Fruit fly (Drosophila melanogaster) whole organism, prepupa: ENCODE results near the gene CG3902.
A peak's percentile ranks its signal among the peaks of the same experiment; 100 is the strongest.

Experiments used
- Blimp-1 ChIP-seq: fragments of 200-800 bp; sonication (Bioruptor generic); optimal IDR thresholded peaks from 3 replicates; lab custom pipeline; 2017; ENCODE audit warnings: missing biosample characterization, missing genetic modification characterization, mild to moderate bottlenecking, moderate library complexity, missing genetic modification reagents
- CG10631 ChIP-seq: fragments of 200-800 bp; sonication (Bioruptor generic); optimal IDR thresholded peaks from 2 replicates; lab custom pipeline; 2016; ENCODE audit warnings: missing biosample characterization, missing genetic modification characterization
- CG10669 ChIP-seq: fragments of 200-800 bp; sonication (Bioruptor generic); optimal IDR thresholded peaks from 3 replicates; lab custom pipeline; 2018; ENCODE audit warnings: missing biosample characterization, mild to moderate bottlenecking, missing genetic modification characterization, moderate library complexity
- CG11294 ChIP-seq: fragments of 200-800 bp; sonication (Bioruptor generic); IDR thresholded peaks from 2 replicates; pipeline ENCODE4 v1.3.6; 2022; ENCODE audit warnings: missing biosample characterization, missing genetic modification characterization
- CG11902 ChIP-seq: fragments of 200-800 bp; sonication (Bioruptor generic); optimal IDR thresholded peaks from 3 replicates; lab custom pipeline; 2016; ENCODE audit warnings: missing biosample characterization, missing genetic modification characterization
- CG15336 ChIP-seq: fragments of 200-800 bp; sonication (Bioruptor generic); IDR thresholded peaks from 2 replicates; pipeline ENCODE4 v1.3.6; 2022; ENCODE audit warnings: missing biosample characterization, missing genetic modification characterization
- CG1621 ChIP-seq: fragments of 200-800 bp; sonication (Bioruptor generic); optimal IDR thresholded peaks from 3 replicates; lab custom pipeline; 2018; ENCODE audit warnings: missing biosample characterization, mild to moderate bottlenecking, missing genetic modification characterization
- CG16779 ChIP-seq: fragments of 200-800 bp; sonication (Bioruptor generic); optimal IDR thresholded peaks from 3 replicates; lab custom pipeline; 2017; ENCODE audit warnings: missing biosample characterization, mild to moderate bottlenecking, missing genetic modification characterization
- CG3032 ChIP-seq: fragments of 200-800 bp; optimal IDR thresholded peaks from 2 replicates; lab custom pipeline; 2019; ENCODE audit warnings: missing biosample characterization, mild to moderate bottlenecking, missing genetic modification characterization, moderate library complexity
- CG34406 ChIP-seq: fragments of 200-800 bp; sonication (Bioruptor generic); optimal IDR thresholded peaks from 3 replicates; lab custom pipeline; 2016; ENCODE audit warnings: missing biosample characterization, missing genetic modification characterization
- CG3919 ChIP-seq: fragments of 200-800 bp; sonication (Bioruptor generic); optimal IDR thresholded peaks from 3 replicates; lab custom pipeline; 2016; ENCODE audit warnings: missing biosample characterization, missing genetic modification characterization
- CG6163 ChIP-seq: fragments of 200-800 bp; sonication (Bioruptor generic); IDR thresholded peaks from 3 replicates; pipeline ENCODE4 v1.3.6; 2022; ENCODE audit warnings: missing biosample characterization, missing genetic modification characterization
- CG6792 ChIP-seq: fragments of 200-800 bp; sonication (Bioruptor generic); optimal IDR thresholded peaks from 3 replicates; lab custom pipeline; 2016; ENCODE audit warnings: missing biosample characterization, missing genetic modification characterization
- CG6808 ChIP-seq: fragments of 200-800 bp; sonication (Bioruptor generic); optimal IDR thresholded peaks from 3 replicates; lab custom pipeline; 2017; ENCODE audit warnings: missing biosample characterization, missing genetic modification characterization, mild to moderate bottlenecking, moderate library complexity, missing genetic modification reagents
- CG6854 ChIP-seq: fragments of 200-800 bp; sonication (Bioruptor generic); optimal IDR thresholded peaks from 2 replicates; lab custom pipeline; 2017; ENCODE audit warnings: missing biosample characterization, mild to moderate bottlenecking, missing genetic modification characterization
- CG7368 ChIP-seq: fragments of 200-800 bp; sonication (Bioruptor generic); optimal IDR thresholded peaks from 3 replicates; lab custom pipeline; 2016; ENCODE audit warnings: missing biosample characterization, missing genetic modification characterization
- CG9139 ChIP-seq: fragments of 200-800 bp; sonication (Bioruptor generic); optimal IDR thresholded peaks from 3 replicates; lab custom pipeline; 2017; ENCODE audit warnings: missing biosample characterization, mild to moderate bottlenecking, missing genetic modification characterization
- Eip78C ChIP-seq: fragments of 200-800 bp; sonication (Bioruptor generic); peaks from one replicate; lab custom pipeline; 2016; ENCODE audit warnings: missing biosample characterization, missing genetic modification characterization
- Eip93F ChIP-seq: fragments of 200-800 bp; sonication (Bioruptor generic); optimal IDR thresholded peaks from 2 replicates; lab custom pipeline; 2016; ENCODE audit warnings: missing biosample characterization, mild to moderate bottlenecking, missing genetic modification characterization
- Ets21C ChIP-seq: fragments of 200-800 bp; sonication (Bioruptor generic); optimal IDR thresholded peaks from 3 replicates; lab custom pipeline; 2016; ENCODE audit warnings: missing biosample characterization, missing genetic modification characterization
- Ets96B ChIP-seq: fragments of 200-800 bp; optimal IDR thresholded peaks from 2 replicates; lab custom pipeline; 2019; ENCODE audit warnings: missing biosample characterization, mild to moderate bottlenecking, missing genetic modification characterization, moderate library complexity
- Gug ChIP-seq: fragments of 200-800 bp; sonication (Bioruptor generic); IDR thresholded peaks from 2 replicates; pipeline ENCODE4 v1.3.6; 2022; ENCODE audit warnings: missing biosample characterization, missing genetic modification characterization
- Hr38 ChIP-seq: sonication (Bioruptor generic); optimal IDR thresholded peaks from 2 replicates; lab custom pipeline; 2016; ENCODE audit warnings: missing biosample characterization, missing genetic modification characterization
- Hr39 ChIP-seq: fragments of 200-800 bp; sonication (Bioruptor generic); optimal IDR thresholded peaks from 2 replicates; lab custom pipeline; 2016; ENCODE audit warnings: missing biosample characterization, missing genetic modification characterization
- Met ChIP-seq: fragments of 200-800 bp; sonication (Bioruptor generic); optimal IDR thresholded peaks from 3 replicates; lab custom pipeline; 2016; ENCODE audit warnings: missing biosample characterization, missing genetic modification characterization
- Smox ChIP-seq: fragments of 200-800 bp; sonication (Bioruptor generic); optimal IDR thresholded peaks from 3 replicates; lab custom pipeline; 2016; ENCODE audit warnings: missing biosample characterization, missing genetic modification characterization
- Sox14 ChIP-seq: fragments of 200-800 bp; sonication (Bioruptor generic); optimal IDR thresholded peaks from 3 replicates; lab custom pipeline; 2016; ENCODE audit warnings: missing biosample characterization, missing genetic modification characterization
- achi ChIP-seq: fragments of 200-800 bp; sonication (Bioruptor generic); optimal IDR thresholded peaks from 3 replicates; lab custom pipeline; 2016; ENCODE audit warnings: missing biosample characterization, missing genetic modification characterization
- acj6 ChIP-seq: fragments of 200-800 bp; sonication (Bioruptor generic); optimal IDR thresholded peaks from 3 replicates; lab custom pipeline; 2016; ENCODE audit warnings: missing biosample characterization, missing genetic modification characterization
- cyc ChIP-seq: fragments of 200-800 bp; sonication (Bioruptor generic); optimal IDR thresholded peaks from 3 replicates; lab custom pipeline; 2016; ENCODE audit warnings: missing biosample characterization, missing genetic modification characterization
- dac ChIP-seq: fragments of 200-800 bp; sonication (Bioruptor generic); optimal IDR thresholded peaks from 2 replicates; lab custom pipeline; 2017; ENCODE audit warnings: missing biosample characterization, mild to moderate bottlenecking, missing genetic modification characterization
- dsx ChIP-seq: fragments of 200-800 bp; optimal IDR thresholded peaks from 3 replicates; lab custom pipeline; 2019; ENCODE audit warnings: missing biosample characterization, mild to moderate bottlenecking, missing genetic modification characterization, moderate library complexity; ENCODE audit not compliant: poor library complexity, severe bottlenecking
- eg ChIP-seq: fragments of 200-800 bp; sonication (Bioruptor generic); IDR thresholded peaks from 3 replicates; pipeline ENCODE4 v1.3.6; 2022; ENCODE audit warnings: missing biosample characterization, missing genetic modification characterization
- esn ChIP-seq: fragments of 200-800 bp; sonication (Bioruptor generic); optimal IDR thresholded peaks from 2 replicates; lab custom pipeline; 2016; ENCODE audit warnings: missing biosample characterization, mild to moderate bottlenecking, missing genetic modification characterization, moderate library complexity
- fd59A ChIP-seq: fragments of 200-800 bp; sonication (Bioruptor generic); optimal IDR thresholded peaks from 2 replicates; lab custom pipeline; 2017; ENCODE audit warnings: missing biosample characterization, mild to moderate bottlenecking, missing genetic modification characterization, missing genetic modification reagents
- fd85E ChIP-seq: fragments of 200-800 bp; sonication (Bioruptor generic); optimal IDR thresholded peaks from 3 replicates; lab custom pipeline; 2016; ENCODE audit warnings: missing biosample characterization, missing genetic modification characterization
- fkh ChIP-seq: fragments of 200-800 bp; sonication (Bioruptor generic); optimal IDR thresholded peaks from 3 replicates; lab custom pipeline; 2017; ENCODE audit warnings: missing biosample characterization, mild to moderate bottlenecking, missing genetic modification characterization, moderate library complexity
- lz ChIP-seq: fragments of 200-800 bp; sonication (Bioruptor generic); optimal IDR thresholded peaks from 3 replicates; lab custom pipeline; 2016; ENCODE audit warnings: missing biosample characterization, missing genetic modification characterization
- salr ChIP-seq, 2 experiments: fragments of 200-800 bp; sonication (Bioruptor generic); optimal IDR thresholded peaks; 3 replicates each; lab custom pipeline; 2016 to 2018; ENCODE audit warnings: missing biosample characterization in 2 of 2, missing genetic modification characterization in 2 of 2, mild to moderate bottlenecking in 1 of 2
- spab ChIP-seq: fragments of 200-800 bp; sonication (Bioruptor generic); optimal IDR thresholded peaks from 2 replicates; lab custom pipeline; 2017; ENCODE audit warnings: missing biosample characterization, mild to moderate bottlenecking, missing genetic modification characterization, missing genetic modification reagents
- ss ChIP-seq, 2 experiments: fragments of 200-800 bp; sonication (Bioruptor generic); optimal IDR thresholded peaks; 2 replicates in 1 of 2; 3 replicates in 1 of 2; lab custom pipeline; 2017 to 2018; ENCODE audit warnings: mild to moderate bottlenecking in 2 of 2, missing biosample characterization in 2 of 2, missing genetic modification characterization in 2 of 2, moderate library complexity in 1 of 2
- topi ChIP-seq: fragments of 200-800 bp; sonication (Bioruptor generic); optimal IDR thresholded peaks from 3 replicates; lab custom pipeline; 2016; ENCODE audit warnings: missing biosample characterization, missing genetic modification characterization

Gene CG3902

DNA sequence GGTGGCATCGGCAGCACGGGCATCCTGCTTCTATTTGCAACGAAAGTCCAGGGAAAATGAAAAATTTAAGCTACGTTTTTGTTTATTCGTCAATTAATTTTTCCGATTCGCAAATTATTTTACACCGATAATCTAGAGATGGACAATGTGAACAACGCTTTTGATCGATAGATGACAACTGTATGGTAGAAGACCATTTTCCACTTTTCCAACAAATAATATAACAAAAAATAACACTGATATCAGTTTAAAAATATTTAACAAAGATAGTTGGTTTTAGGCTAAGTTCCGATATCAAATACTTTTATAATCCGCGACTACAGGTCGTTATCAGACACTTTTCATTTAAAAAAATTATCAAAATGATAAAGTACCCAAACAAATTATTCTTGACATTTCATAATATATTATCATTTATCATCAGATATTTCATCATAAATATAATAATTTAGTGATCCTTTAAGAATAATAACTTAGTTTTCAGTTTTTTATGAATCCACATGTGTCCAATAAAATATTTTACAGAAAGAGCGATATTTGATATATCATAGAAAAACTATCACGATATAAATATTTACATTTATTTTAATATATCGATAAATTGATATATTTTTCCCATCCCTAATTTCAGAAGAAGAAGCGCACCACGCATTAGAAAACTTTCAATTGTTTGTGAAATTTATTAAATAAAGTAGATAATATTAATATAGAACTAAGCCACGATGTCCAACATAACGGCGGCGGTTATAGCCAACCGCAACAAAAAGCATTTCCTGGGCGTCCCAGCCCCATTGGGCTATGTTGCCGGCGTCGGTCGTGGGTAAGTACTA is 6.9 kb upstream of the CG3902 start, which contains the start of the genes CSN1b and Prp6:
CSN1b (minus strand) TSS at position 159 of the 830 bp plus-strand sequence.
Prp6 (plus strand) TSS at position 601 of the 830 bp plus-strand sequence.
- TF ChIP-seq lz (GFP tag; lab: Kevin White, UChicago) (no peak), CG7368 (GFP tag; lab: Kevin White, UChicago) (no peak), fkh (GFP tag; lab: Kevin White, UChicago) (no peak), spab (GFP tag; lab: Kevin White, UChicago) (no peak), CG10631 (GFP tag; lab: Kevin White, UChicago) (no peak), CG9139 (GFP tag; lab: Kevin White, UChicago) (no peak), Eip78C (GFP tag; lab: Kevin White, UChicago) (no peak), salr (GFP tag; optimal IDR thresholded peaks at IDR 0.05; lab: Kevin White, UChicago) (no peak), dac (no peak), CG3032 (tag; lab: Kevin White, UChicago) (no peak), Smox (GFP tag; lab: Kevin White, UChicago) (no peak)

DNA sequence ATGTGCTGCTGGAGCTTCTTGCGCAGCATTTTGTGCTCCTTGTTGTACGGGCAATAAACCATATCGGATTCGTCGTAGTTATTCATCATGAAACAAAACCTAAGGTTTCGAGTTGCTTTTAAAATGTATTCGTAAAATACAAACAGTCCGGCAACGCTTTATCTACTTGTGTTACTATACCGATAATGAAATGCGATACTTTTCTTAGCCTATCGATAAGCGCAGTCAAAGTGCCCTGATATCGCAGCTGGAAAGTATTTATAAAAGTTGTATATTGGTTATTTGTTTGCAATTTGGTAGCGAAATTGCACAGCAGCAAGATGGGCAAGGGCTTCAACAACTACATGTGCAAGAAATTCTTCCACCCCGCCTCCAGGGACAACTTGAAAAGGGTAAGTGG is 3.3 kb upstream of the CG3902 start, which contains the start of the genes arx and CG6843:
arx (minus strand) TSS at position 144 of the 400 bp plus-strand sequence.
CG6843 (plus strand) TSS at position 184 of the 400 bp plus-strand sequence.
- peak; percentile 15 for TF ChIP-seq esn (GFP tag; lab: Kevin White, UChicago)
- TF ChIP-seq CG7368 (GFP tag; lab: Kevin White, UChicago), result no peak
- no peak for TF ChIP-seq CG15336 (GFP tag; lab: Robert Waterston, UW)
- TF ChIP-seq spab (GFP tag; lab: Kevin White, UChicago), result no peak
- no peak for TF ChIP-seq ss (GFP tag; optimal IDR thresholded peaks at IDR 0.05; lab: Kevin White, UChicago)
- TF ChIP-seq dsx (GFP tag; lab: Kevin White, UChicago), result peak; percentile 66
- no peak for TF ChIP-seq Smox (GFP tag; lab: Kevin White, UChicago)
- no peak for TF ChIP-seq CG9139 (GFP tag; lab: Kevin White, UChicago)

DNA sequence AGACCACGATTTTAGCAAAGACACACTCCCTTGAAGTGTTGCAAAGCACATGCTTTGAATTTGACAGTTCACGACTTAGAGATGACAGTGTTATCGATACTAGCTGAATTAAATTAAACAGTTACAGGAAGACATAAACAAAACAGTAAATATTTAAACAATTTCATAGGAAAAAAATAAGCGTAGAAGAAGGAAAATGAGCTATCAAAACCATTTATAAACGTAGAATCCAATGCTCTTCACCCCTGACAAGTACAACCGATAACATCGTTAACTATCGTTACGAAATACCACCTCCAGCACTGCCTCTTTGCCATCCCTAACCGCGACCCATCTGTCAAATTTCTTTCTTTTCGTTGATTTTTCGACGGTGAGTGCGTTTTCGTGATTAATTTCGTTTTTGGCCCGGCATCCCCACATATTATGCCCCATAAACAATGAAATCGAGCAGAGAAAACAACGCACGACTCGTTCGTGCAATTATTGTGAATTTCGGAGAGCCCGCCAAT is 731 bp upstream of the CG3902 start, which contains the start of gene RpL26:
RpL26 (plus strand) TSS at position 106 of the 509 bp plus-strand sequence.
- TF ChIP-seq cyc (GFP tag; lab: Kevin White, UChicago), result peak; percentile 63
- no peak for TF ChIP-seq CG1621 (tag; lab: Kevin White, UChicago)
- TF ChIP-seq Hr38 (GFP tag; lab: Kevin White, UChicago), result no peak
- TF ChIP-seq Hr39 (GFP tag; lab: Kevin White, UChicago), result peak; percentile 86
- TF ChIP-seq CG34406 (GFP tag; lab: Kevin White, UChicago), result peak; percentile 57
- TF ChIP-seq CG6163, result peak; percentile 58; the same call in 2 of the 3 replicates
- TF ChIP-seq acj6 (GFP tag; lab: Kevin White, UChicago), result peak; percentile 52
- peak; percentile 81 for TF ChIP-seq esn (GFP tag; lab: Kevin White, UChicago)
- TF ChIP-seq Sox14 (GFP tag; lab: Kevin White, UChicago), result peak; percentile 70
- peak; percentile 60; the same call in 1 of the 3 replicates for TF ChIP-seq eg (GFP tag; lab: Robert Waterston, UW)
- TF ChIP-seq Ets21C (GFP tag; lab: Kevin White, UChicago), result peak; percentile 77
- TF ChIP-seq CG11294 (GFP tag; lab: Robert Waterston, UW), result peak; percentile 41; the same call in 1 of the 2 replicates
- no peak for TF ChIP-seq CG3919 (GFP tag; lab: Kevin White, UChicago)
- peak; percentile 45 for TF ChIP-seq fd59A (GFP tag; lab: Kevin White, UChicago)
- TF ChIP-seq fkh (GFP tag; lab: Kevin White, UChicago), result no peak
- TF ChIP-seq CG16779, result no peak
- 0 out of 2 replicates have a peak, but pooled peaks have one; percentile 14 for TF ChIP-seq Gug (GFP tag; lab: Robert Waterston, UW)
- TF ChIP-seq CG6792 (GFP tag; lab: Kevin White, UChicago), result peak; percentile 50
- no peak for TF ChIP-seq Eip93F (GFP tag; lab: Kevin White, UChicago)
- TF ChIP-seq lz (GFP tag; lab: Kevin White, UChicago), result peak; percentile 83
- TF ChIP-seq Ets96B, result peak; percentile 25
- peak; percentile 68 for TF ChIP-seq topi (GFP tag; lab: Kevin White, UChicago)
- TF ChIP-seq Met (GFP tag; lab: Kevin White, UChicago), result no peak
- peak; percentile 50 for TF ChIP-seq CG11902
- TF ChIP-seq CG6854 (GFP tag; lab: Kevin White, UChicago), result peak; percentile 80
- peak; percentile 60 for TF ChIP-seq CG3032 (tag; lab: Kevin White, UChicago)
- peak; percentile 68 for TF ChIP-seq CG10631 (GFP tag; lab: Kevin White, UChicago)
- peak; percentile 100 for TF ChIP-seq achi (GFP tag; lab: Kevin White, UChicago)
- TF ChIP-seq CG10669 (GFP tag; lab: Kevin White, UChicago), result no peak
- TF ChIP-seq Eip78C (GFP tag; lab: Kevin White, UChicago), result peak; percentile 79
- TF ChIP-seq fd85E (GFP tag; lab: Kevin White, UChicago), result no peak
- no peak for TF ChIP-seq CG6808 (GFP tag; lab: Kevin White, UChicago)
- TF ChIP-seq Blimp-1 (GFP tag; lab: Kevin White, UChicago), result peak; percentile 27
- no peak for TF ChIP-seq spab (GFP tag; lab: Kevin White, UChicago)
